Fruit fly (Drosophila melanogaster) whole organism, embryonic: ENCODE data around the gene ph-d.

ENCODE experiments used
- Abd-B ChIP-seq: fragments of 200-800 bp; sonication (Bioruptor generic); optimal IDR thresholded peaks from 2 replicates; lab custom pipeline; 2018; ENCODE audit warnings: missing biosample characterization, mild to moderate bottlenecking, missing genetic modification characterization, moderate library complexity
- B-H2 ChIP-seq: fragments of 200-800 bp; sonication (Bioruptor generic); optimal IDR thresholded peaks from 2 replicates; lab custom pipeline; 2018; ENCODE audit warnings: missing biosample characterization, mild to moderate bottlenecking, missing genetic modification characterization
- Bgb ChIP-seq: fragments of 200-800 bp; sonication (Bioruptor generic); IDR thresholded peaks from 2 replicates; pipeline ENCODE4 v1.3.6; 2022; ENCODE audit warnings: missing biosample characterization, missing genetic modification characterization; ENCODE audit not compliant: partially characterized antibody
- CG10366 ChIP-seq: fragments of 200-800 bp; sonication (Bioruptor generic); IDR thresholded peaks from 2 replicates; pipeline ENCODE4 v1.3.6; 2022; ENCODE audit warnings: missing biosample characterization, missing genetic modification characterization
- CG13287 ChIP-seq: fragments of 200-800 bp; sonication (Bioruptor generic); IDR thresholded peaks from 2 replicates; pipeline ENCODE4 v1.3.6; 2022; ENCODE audit warnings: missing biosample characterization, missing genetic modification characterization; ENCODE audit not compliant: partially characterized antibody
- CG15073 ChIP-seq: fragments of 200-800 bp; sonication (Bioruptor generic); optimal IDR thresholded peaks from 2 replicates; lab custom pipeline; 2016; ENCODE audit warnings: missing biosample characterization, missing genetic modification characterization
- CG15269 ChIP-seq: fragments of 200-800 bp; sonication (Bioruptor generic); optimal IDR thresholded peaks from 2 replicates; lab custom pipeline; 2018; ENCODE audit warnings: missing biosample characterization, mild to moderate bottlenecking, missing genetic modification characterization, moderate library complexity
- CG16815 ChIP-seq: fragments of 200-800 bp; sonication (Bioruptor generic); optimal IDR thresholded peaks from 3 replicates; lab custom pipeline; 2017; ENCODE audit warnings: missing biosample characterization, mild to moderate bottlenecking, missing genetic modification characterization
- CG30431 ChIP-seq: fragments of 200-800 bp; sonication (Bioruptor generic); optimal IDR thresholded peaks from 2 replicates; lab custom pipeline; 2017; ENCODE audit warnings: missing biosample characterization, missing genetic modification characterization
- CG34376 ChIP-seq: fragments of 200-800 bp; sonication (Bioruptor generic); optimal IDR thresholded peaks from 2 replicates; lab custom pipeline; 2018; ENCODE audit warnings: missing biosample characterization, mild to moderate bottlenecking, missing genetic modification characterization
- CG34422 ChIP-seq: fragments of 200-800 bp; sonication (Bioruptor generic); IDR thresholded peaks from 3 replicates; pipeline ENCODE4 v1.3.6; 2022; ENCODE audit warnings: missing biosample characterization, missing genetic modification characterization
- CG3995 ChIP-seq: fragments of 200-800 bp; sonication (Bioruptor generic); optimal IDR thresholded peaks from 3 replicates; lab custom pipeline; 2016; ENCODE audit warnings: missing biosample characterization, missing genetic modification characterization
- CG4282 ChIP-seq: fragments of 200-800 bp; sonication (Bioruptor generic); optimal IDR thresholded peaks from 2 replicates; lab custom pipeline; 2016; ENCODE audit warnings: missing biosample characterization, missing genetic modification characterization
- CG4404 ChIP-seq: fragments of 200-800 bp; sonication (Bioruptor generic); IDR thresholded peaks from 2 replicates; pipeline ENCODE4 v1.3.6; 2022; ENCODE audit warnings: missing biosample characterization, missing genetic modification characterization
- CG6854 ChIP-seq: fragments of 200-800 bp; sonication (Bioruptor generic); optimal IDR thresholded peaks from 3 replicates; lab custom pipeline; 2017; ENCODE audit warnings: missing biosample characterization, mild to moderate bottlenecking, missing genetic modification characterization
- CG7357 ChIP-seq: fragments of 200-800 bp; sonication (Bioruptor generic); IDR thresholded peaks from 3 replicates; pipeline ENCODE4 v1.3.6; 2022; ENCODE audit warnings: missing biosample characterization, missing genetic modification characterization
- CG9876 ChIP-seq: fragments of 200-800 bp; sonication (Bioruptor generic); optimal IDR thresholded peaks from 2 replicates; lab custom pipeline; 2016; ENCODE audit warnings: missing biosample characterization, missing genetic modification characterization
- CkIIα-i1 ChIP-seq: fragments of 200-800 bp; sonication (Bioruptor generic); IDR thresholded peaks from 2 replicates; pipeline ENCODE4 v1.3.6; 2022; ENCODE audit warnings: missing biosample characterization, missing genetic modification characterization
- D ChIP-seq, 2 experiments: fragments of 200-800 bp in 1 of 2; fragments of >200 bp in 1 of 2; sonication (Bioruptor generic) in 1 of 2; optimal IDR thresholded peaks; 2 replicates in 1 of 2; 3 replicates in 1 of 2; lab custom pipeline; 2017; ENCODE audit warnings: mild to moderate bottlenecking in 1 of 2, missing biosample characterization in 1 of 2, missing genetic modification characterization in 1 of 2, missing genetic modification reagents in 1 of 2
- Dbx ChIP-seq: fragments of 200-800 bp; sonication (Bioruptor generic); IDR thresholded peaks from 3 replicates; pipeline ENCODE4 v1.3.6; 2022; ENCODE audit warnings: missing biosample characterization, missing genetic modification characterization
- Deaf1 ChIP-seq: fragments of 200-800 bp; optimal IDR thresholded peaks from 3 replicates; lab custom pipeline; 2019; ENCODE audit warnings: missing biosample characterization, mild to moderate bottlenecking, missing genetic modification characterization, moderate library complexity
- Ets65A ChIP-seq: fragments of 200-800 bp; sonication (Bioruptor generic); peaks from one replicate; lab custom pipeline; 2016; ENCODE audit warnings: missing biosample characterization, missing genetic modification characterization
- Fer1 ChIP-seq: fragments of 200-800 bp; sonication (Bioruptor generic); optimal IDR thresholded peaks from 2 replicates; lab custom pipeline; 2017; ENCODE audit warnings: missing biosample characterization, mild to moderate bottlenecking, missing genetic modification characterization
- Gsc ChIP-seq: fragments of 200-800 bp; sonication (Bioruptor generic); IDR thresholded peaks from 2 replicates; pipeline ENCODE4 v1.3.6; 2022; ENCODE audit warnings: missing biosample characterization, missing genetic modification characterization
- HHEX ChIP-seq: fragments of 200-800 bp; sonication (Bioruptor generic); optimal IDR thresholded peaks from 3 replicates; lab custom pipeline; 2017; ENCODE audit warnings: missing biosample characterization, mild to moderate bottlenecking, missing genetic modification characterization, missing genetic modification reagents
- HLH4C ChIP-seq: fragments of 200-800 bp; sonication (Bioruptor generic); IDR thresholded peaks from 3 replicates; pipeline ENCODE4 v1.3.6; 2022; ENCODE audit warnings: missing biosample characterization, missing genetic modification characterization; ENCODE audit not compliant: partially characterized antibody
- Max ChIP-seq: fragments of 200-800 bp; sonication (Bioruptor generic); optimal IDR thresholded peaks from 2 replicates; lab custom pipeline; 2016; ENCODE audit warnings: missing biosample characterization, mild to moderate bottlenecking, missing genetic modification characterization
- NK7.1 ChIP-seq: fragments of 200-800 bp; sonication (Bioruptor generic); optimal IDR thresholded peaks from 3 replicates; lab custom pipeline; 2016; ENCODE audit warnings: missing biosample characterization, missing genetic modification characterization
- Nf-YC ChIP-seq: fragments of 200-800 bp; optimal IDR thresholded peaks from 3 replicates; lab custom pipeline; 2019; ENCODE audit warnings: missing biosample characterization, mild to moderate bottlenecking, missing genetic modification characterization, moderate library complexity
- Xbp1 ChIP-seq: fragments of 200-800 bp; sonication (Bioruptor generic); optimal IDR thresholded peaks from 3 replicates; lab custom pipeline; 2016; ENCODE audit warnings: missing biosample characterization, mild to moderate bottlenecking, missing genetic modification characterization
- abd-A ChIP-seq: fragments of 200-800 bp; sonication (Bioruptor generic); optimal IDR thresholded peaks from 3 replicates; lab custom pipeline; 2019; ENCODE audit warnings: missing biosample characterization, mild to moderate bottlenecking, missing genetic modification characterization, moderate library complexity
- aop ChIP-seq: fragments of 200-800 bp; sonication (Bioruptor generic); IDR thresholded peaks from 2 replicates; pipeline ENCODE4 v1.3.6; 2022; ENCODE audit warnings: missing biosample characterization, missing genetic modification characterization
- ase ChIP-seq: fragments of 200-800 bp; sonication (Bioruptor generic); IDR thresholded peaks from 3 replicates; pipeline ENCODE4 v1.3.6; 2022; ENCODE audit warnings: missing biosample characterization, missing genetic modification characterization
- cato ChIP-seq: fragments of 200-800 bp; sonication (Bioruptor generic); optimal IDR thresholded peaks from 2 replicates; lab custom pipeline; 2016; ENCODE audit warnings: missing biosample characterization, missing genetic modification characterization, borderline replicate concordance
- chif ChIP-seq, 2 experiments: fragments of 200-800 bp; sonication (Bioruptor generic); optimal IDR thresholded peaks; 3 replicates each; lab custom pipeline; 2016; ENCODE audit warnings: missing biosample characterization in 2 of 2, missing genetic modification characterization in 2 of 2
- crol ChIP-seq: fragments of 200-800 bp; sonication (Bioruptor generic); IDR thresholded peaks from 2 replicates; pipeline ENCODE4 v1.3.6; 2022; ENCODE audit warnings: missing biosample characterization, missing genetic modification characterization
- cwo ChIP-seq: fragments of 200-800 bp; sonication (Bioruptor generic); optimal IDR thresholded peaks from 3 replicates; lab custom pipeline; 2017; ENCODE audit warnings: missing biosample characterization, missing genetic modification characterization, mild to moderate bottlenecking, moderate library complexity, missing genetic modification reagents
- esg ChIP-seq: fragments of 200-800 bp; sonication (Bioruptor generic); conservative IDR thresholded peaks from 2 replicates; pipeline ENCODE4 v1.3.6; 2022; ENCODE audit warnings: missing biosample characterization, missing genetic modification characterization
- fd64A ChIP-seq: fragments of 200-800 bp; sonication (Bioruptor generic); optimal IDR thresholded peaks from 3 replicates; lab custom pipeline; 2018; ENCODE audit warnings: missing biosample characterization, mild to moderate bottlenecking, missing genetic modification characterization
- hkb ChIP-seq, 2 experiments: fragments of 200-800 bp in 1 of 2; fragments of >200 bp in 1 of 2; sonication (Bioruptor generic) in 1 of 2; IDR thresholded peaks in 1 of 2; optimal IDR thresholded peaks in 1 of 2; 2 replicates each; pipeline versions ENCODE4 v1.3.6 to Lab custom; 2017 to 2022; ENCODE audit warnings: missing biosample characterization in 1 of 2, missing genetic modification characterization in 1 of 2
- inv ChIP-seq: fragments of 200-800 bp; sonication (Bioruptor generic); IDR thresholded peaks from 2 replicates; pipeline ENCODE4 v1.3.6; 2022; ENCODE audit warnings: missing biosample characterization, missing genetic modification characterization; ENCODE audit not compliant: partially characterized antibody
- lab ChIP-seq: fragments of 200-800 bp; sonication (Bioruptor generic); optimal IDR thresholded peaks from 3 replicates; lab custom pipeline; 2017; ENCODE audit warnings: missing biosample characterization, missing genetic modification characterization, mild to moderate bottlenecking, moderate library complexity, missing genetic modification reagents
- nau ChIP-seq: fragments of 200-800 bp; sonication (Bioruptor generic); optimal IDR thresholded peaks from 3 replicates; lab custom pipeline; 2017; ENCODE audit warnings: missing biosample characterization, mild to moderate bottlenecking, missing genetic modification characterization, missing genetic modification reagents
- pb ChIP-seq: fragments of 200-800 bp; sonication (Bioruptor generic); optimal IDR thresholded peaks from 3 replicates; lab custom pipeline; 2016; ENCODE audit warnings: missing biosample characterization, missing genetic modification characterization
- pho ChIP-seq: fragments of 200-800 bp; sonication (Bioruptor generic); optimal IDR thresholded peaks from 2 replicates; lab custom pipeline; 2016; ENCODE audit warnings: missing biosample characterization, missing genetic modification characterization
- ranshi ChIP-seq: fragments of 200-800 bp; sonication (Bioruptor generic); IDR thresholded peaks from 2 replicates; pipeline ENCODE4 v1.3.6; 2022; ENCODE audit warnings: missing biosample characterization, missing genetic modification characterization
- slp2 ChIP-seq: fragments of 200-800 bp; sonication (Bioruptor generic); optimal IDR thresholded peaks from 2 replicates; lab custom pipeline; 2016; ENCODE audit warnings: missing biosample characterization, missing genetic modification characterization
- trh ChIP-seq: fragments of 200-800 bp; sonication (Bioruptor generic); optimal IDR thresholded peaks from 2 replicates; lab custom pipeline; 2016; ENCODE audit warnings: missing biosample characterization, missing genetic modification characterization

Gene ph-d

dm6 chrX:2145690-2146470, 22.8 kb upstream of the ph-d start (continued):
- TF ChIP-seq Gsc (GFP tag; lab: Robert Waterston, UW) (no peak), Deaf1 (tag; lab: Kevin White, UChicago) (no peak), CG4282 (GFP tag; lab: Kevin White, UChicago) (peak; percentile 5), NK7.1 (no peak), Max (GFP tag; lab: Kevin White, UChicago) (peak; percentile 31), CG30431 (GFP tag; lab: Kevin White, UChicago) (peak; percentile 16), CG15073 (GFP tag; lab: Kevin White, UChicago) (no peak), CG7357 (GFP tag; lab: Robert Waterston, UW) (peak; percentile 38; the same call in 1 of the 3 replicates), cwo (GFP tag; lab: Kevin White, UChicago) (peak; percentile 12), ase (no peak), aop (no peak), abd-A (tag; lab: Kevin White, UChicago) (no peak), chif (GFP tag; optimal IDR thresholded peaks at IDR 0.05; lab: Kevin White, UChicago) (peak in 1 of 2 experiments; percentile 19), inv (GFP tag; lab: Robert Waterston, UW) (peak; percentile 63), pb (GFP tag; lab: Kevin White, UChicago) (peak; percentile 19), Bgb (peak; percentile 65), CG3995 (GFP tag; lab: Kevin White, UChicago) (peak; percentile 73), hkb (optimal IDR thresholded peaks at IDR 0.05; lab: Kevin White, UChicago) (no peak), hkb (GFP tag; IDR thresholded peaks at IDR 0.05; lab: Robert Waterston, UW) (0 out of 2 replicates have a peak, but pooled peaks have one; percentile 29), CG34422 (no peak), Nf-YC (peak; percentile 49), CkIIα-i1 (GFP tag; lab: Robert Waterston, UW) (no peak), lab (peak; percentile 41), Ets65A (GFP tag; lab: Kevin White, UChicago) (peak; percentile 89), B-H2 (peak; percentile 47), CG6854 (GFP tag; lab: Kevin White, UChicago) (no peak), CG15269 (tag; lab: Kevin White, UChicago) (peak; percentile 58), esg (GFP tag; lab: Robert Waterston, UW) (0 out of 2 replicates have a peak, but pooled peaks have one; percentile 35), CG9876 (GFP tag; lab: Kevin White, UChicago) (no peak), fd64A (GFP tag; lab: Kevin White, UChicago) (no peak), crol (GFP tag; lab: Robert Waterston, UW) (no peak), Abd-B (GFP tag; lab: Kevin White, UChicago) (no peak), trh (no peak), CG13287 (GFP tag; lab: Robert Waterston, UW) (peak; percentile 79), Dbx (GFP tag; lab: Robert Waterston, UW) (0 out of 3 replicates have a peak, but pooled peaks have one; percentile 36), CG4404 (peak; percentile 37; the same call in 1 of the 2 replicates), CG16815 (GFP tag; lab: Kevin White, UChicago) (peak; percentile 11), D (optimal IDR thresholded peaks at IDR 0.05; lab: Kevin White, UChicago) (peak; percentile 13), D (GFP tag; optimal IDR thresholded peaks at IDR 0.05; lab: Kevin White, UChicago) (no peak), pho (GFP tag; lab: Kevin White, UChicago) (peak; percentile 35), ranshi (GFP tag; lab: Robert Waterston, UW) (no peak), CG10366 (GFP tag; lab: Robert Waterston, UW) (no peak), HLH4C (peak; percentile 69), HHEX (GFP tag; lab: Kevin White, UChicago) (peak; percentile 2), cato (GFP tag; lab: Kevin White, UChicago) (no peak), Xbp1 (GFP tag; lab: Kevin White, UChicago) (peak; percentile 26), slp2 (GFP tag; lab: Kevin White, UChicago) (no peak), nau (no peak), Fer1 (GFP tag; lab: Kevin White, UChicago) (peak; percentile 29), CG34376 (peak; percentile 31)
